Fruit fly (Drosophila melanogaster): Measurements from ENCODE around the gene GatA.

The GatA gene

dm6 chr3R:18983614-18984185 lies 45.0 kb downstream of the GatA start, which contains the start of the genes snRNP-U1-C and gukh (continued):
- TF ChIP-seq CG12299 (tag; optimal IDR thresholded peaks at IDR 0.05) (peak; percentile 78), Hey (tag; optimal IDR thresholded peaks at IDR 0.05) (peak; percentile 5), CG16815 (GFP tag; optimal IDR thresholded peaks at IDR 0.05) (peak; percentile 66), gsb (GFP tag; IDR thresholded peaks at IDR 0.05) (peak; percentile 69), ash1 (GFP tag; optimal IDR thresholded peaks at IDR 0.05) (no peak), CG8359 (GFP tag; optimal IDR thresholded peaks at IDR 0.05; ENCODE audit: borderline replicate concordance) (no peak), Eip74EF (GFP tag; optimal IDR thresholded peaks at IDR 0.05) (peak in 1 of 2 experiments; percentile 46), Dbx (GFP tag; IDR thresholded peaks at IDR 0.05) (peak; percentile 89), CG14014 (GFP tag; IDR thresholded peaks at IDR 0.05) (peak; percentile 92), ATbp (GFP tag; optimal IDR thresholded peaks at IDR 0.05) (peak; percentile 39), tin (GFP tag; optimal IDR thresholded peaks at IDR 0.05) (peak; percentile 73), CG10321 (GFP tag; IDR thresholded peaks at IDR 0.05) (peak; percentile 25; the same call in 1 of the 2 replicates), Trl (optimal IDR thresholded peaks at IDR 0.05) (no peak), Trl (GFP tag; optimal IDR thresholded peaks at IDR 0.05) (no peak), aop (GFP tag; IDR thresholded peaks at IDR 0.05) (peak; percentile 58), Hand (GFP tag; optimal IDR thresholded peaks at IDR 0.05) (peak; percentile 56), cato (GFP tag; optimal IDR thresholded peaks at IDR 0.05; ENCODE audit: borderline replicate concordance) (peak; percentile 20), maf-S (GFP tag; optimal IDR thresholded peaks at IDR 0.05) (no peak), Hr51 (GFP tag; optimal IDR thresholded peaks at IDR 0.05) (peak; percentile 31 to 86), seq (GFP tag; IDR thresholded peaks at IDR 0.05) (peak; percentile 87), usp (GFP tag; optimal IDR thresholded peaks at IDR 0.05) (no peak), CG12659 (GFP tag; optimal IDR thresholded peaks at IDR 0.05) (peak; percentile 92), CG4328 (GFP tag; optimal IDR thresholded peaks at IDR 0.05) (peak; percentile 62), CG15073 (GFP tag; optimal IDR thresholded peaks at IDR 0.05) (no peak), CG13296 (GFP tag; optimal IDR thresholded peaks at IDR 0.05) (peak; percentile 74), CG11247 (GFP tag; IDR thresholded peaks at IDR 0.05) (peak; percentile 81), hbn (GFP tag; IDR thresholded peaks at IDR 0.05; ENCODE audit: partially characterized antibody) (peak; percentile 69; the same call in 1 of the 2 replicates), HLH3B (GFP tag; IDR thresholded peaks at IDR 0.05) (peak; percentile 83), Atf3 (GFP tag; optimal IDR thresholded peaks at IDR 0.05) (peak; percentile 67), repo (GFP tag; optimal IDR thresholded peaks at IDR 0.05) (peak; percentile 27), CG4730 (GFP tag; IDR thresholded peaks at IDR 0.05) (peak; percentile 73; the same call in 1 of the 2 replicates), CG34224 (GFP tag; IDR thresholded peaks at IDR 0.05; ENCODE audit: partially characterized antibody) (peak; percentile 53), Hmr (GFP tag; optimal IDR thresholded peaks at IDR 0.05) (peak; percentile 84), CG10543 (GFP tag; optimal IDR thresholded peaks at IDR 0.05) (peak; percentile 71), D19A (tag; optimal IDR thresholded peaks at IDR 0.05) (peak; percentile 57), fd64A (GFP tag; optimal IDR thresholded peaks at IDR 0.05) (no peak), zfh1 (GFP tag; IDR thresholded peaks at IDR 0.05) (peak; percentile 87), wdn (GFP tag; IDR thresholded peaks at IDR 0.05) (peak; percentile 85), Blimp-1 (GFP tag; optimal IDR thresholded peaks at IDR 0.05) (peak; percentile 77), CG18599 (GFP tag; optimal IDR thresholded peaks at IDR 0.05) (peak; percentile 85), cas (GFP tag; IDR thresholded peaks at IDR 0.05) (peak; percentile 84), CG17361 (GFP tag; IDR thresholded peaks at IDR 0.05) (peak; percentile 76), HLH4C (GFP tag; IDR thresholded peaks at IDR 0.05; ENCODE audit: partially characterized antibody) (peak; percentile 48; the same call in 1 of the 3 replicates), CG6689 (GFP tag; IDR thresholded peaks at IDR 0.05) (peak; percentile 72), B-H2 (GFP tag; optimal IDR thresholded peaks at IDR 0.05) (peak; percentile 87), Scr (GFP tag; IDR thresholded peaks at IDR 0.05; ENCODE audit: partially characterized antibody) (peak; percentile 77), CG12391 (tag; optimal IDR thresholded peaks at IDR 0.05) (peak; percentile 92), CG17568 (GFP tag; optimal IDR thresholded peaks at IDR 0.05) (peak; percentile 64), nerfin-1 (tag; optimal IDR thresholded peaks at IDR 0.05) (peak; percentile 59)
